Worm (Caenorhabditis elegans) whole organism, mixed stage, embryonic: ENCODE data around the gene K10D11.2.

ENCODE experiments used
- lin-32 ChIP-seq: fragments of 200-800 bp; sonication (Bioruptor generic); optimal IDR thresholded peaks from 2 replicates; lab custom pipeline; 2018; ENCODE audit warnings: mild to moderate bottlenecking, missing genetic modification characterization, missing compliant biosample characterization
- lsy-2 ChIP-seq: fragments of 150-350 bp; optimal IDR thresholded peaks from 2 replicates; lab custom pipeline; 2014; ENCODE audit warnings: missing biosample characterization, missing genetic modification characterization
- mab-5 ChIP-seq: fragments of 150-350 bp; optimal IDR thresholded peaks from 2 replicates; lab custom pipeline; 2014; ENCODE audit warnings: missing biosample characterization, missing genetic modification characterization
- nhr-76 ChIP-seq: sonication (generic microtip); optimal IDR thresholded peaks from 2 replicates; lab custom pipeline; 2017; ENCODE audit warnings: missing biosample characterization, missing genetic modification characterization
- unc-39 ChIP-seq: fragments of 150-350 bp; optimal IDR thresholded peaks from 2 replicates; lab custom pipeline; 2014; ENCODE audit warnings: missing biosample characterization, missing genetic modification characterization
- unc-62 ChIP-seq: fragments of 150-350 bp; optimal IDR thresholded peaks from 2 replicates; lab custom pipeline; 2014; ENCODE audit warnings: missing biosample characterization, missing genetic modification reagents, missing genetic modification characterization

ce11 chrIV:12941254-12941653 is 37.5 kb upstream of the K10D11.2 start, which contains the start of gene dod-24:
- TF ChIP-seq unc-39 (no peak), unc-62 (GFP tag; lab: Kevin White, UChicago) (no peak), lin-32 (GFP tag; lab: Kevin White, UChicago) (no peak), mab-5 (tag; lab: Kevin White, UChicago) (no peak), lsy-2 (no peak), nhr-76 (tag; lab: Kevin White, UChicago) (no peak)
